Fruit fly (Drosophila melanogaster) whole organism, embryonic: Measurements from ENCODE around the gene mdu.

Experiments
- Asciz ChIP-seq: fragments of 200-800 bp; sonication (Bioruptor generic); optimal IDR thresholded peaks from 2 replicates; lab custom pipeline; 2017; ENCODE audit warnings: missing biosample characterization, mild to moderate bottlenecking, missing genetic modification characterization, missing genetic modification reagents
- Atf6 ChIP-seq: fragments of 200-800 bp; sonication (Bioruptor generic); IDR thresholded peaks from 2 replicates; pipeline ENCODE4 v1.3.6; 2022; ENCODE audit warnings: missing biosample characterization, missing genetic modification characterization
- CG10267 ChIP-seq: fragments of 200-800 bp; sonication (Bioruptor generic); optimal IDR thresholded peaks from 2 replicates; lab custom pipeline; 2018; ENCODE audit warnings: missing biosample characterization, mild to moderate bottlenecking, missing genetic modification characterization, moderate library complexity
- CG10321 ChIP-seq: fragments of 200-800 bp; sonication (Bioruptor generic); IDR thresholded peaks from 2 replicates; pipeline ENCODE4 v1.3.6; 2022; ENCODE audit warnings: missing biosample characterization, missing genetic modification characterization
- CG10543 ChIP-seq: fragments of 200-800 bp; sonication (Bioruptor generic); optimal IDR thresholded peaks from 3 replicates; lab custom pipeline; 2017; ENCODE audit warnings: missing biosample characterization, mild to moderate bottlenecking, missing genetic modification characterization, moderate library complexity
- CG10959 ChIP-seq: fragments of 200-800 bp; sonication (Bioruptor generic); IDR thresholded peaks from 2 replicates; pipeline ENCODE4 v1.3.6; 2022; ENCODE audit warnings: missing biosample characterization, missing genetic modification characterization
- CG11085 ChIP-seq: fragments of 200-800 bp; sonication (Bioruptor generic); IDR thresholded peaks from 2 replicates; pipeline ENCODE4 v1.3.6; 2022; ENCODE audit warnings: missing biosample characterization, missing genetic modification characterization
- CG11093 ChIP-seq: fragments of 200-800 bp; sonication (Bioruptor generic); IDR thresholded peaks from 3 replicates; pipeline ENCODE4 v1.3.6; 2022; ENCODE audit warnings: missing biosample characterization, missing genetic modification characterization
- CG11456 ChIP-seq: fragments of 200-800 bp; sonication (Bioruptor generic); IDR thresholded peaks from 3 replicates; pipeline ENCODE4 v1.3.6; 2022; ENCODE audit warnings: missing biosample characterization, missing genetic modification characterization
- CG12219 ChIP-seq: fragments of 200-800 bp; sonication (Bioruptor generic); optimal IDR thresholded peaks from 3 replicates; lab custom pipeline; 2018; ENCODE audit warnings: missing biosample characterization, mild to moderate bottlenecking, missing genetic modification characterization
- CG12744 ChIP-seq: fragments of 200-800 bp; sonication (Bioruptor generic); optimal IDR thresholded peaks from 2 replicates; lab custom pipeline; 2016; ENCODE audit warnings: missing biosample characterization, missing genetic modification characterization
- CG15479 ChIP-seq: fragments of 200-800 bp; sonication (Bioruptor generic); optimal IDR thresholded peaks from 3 replicates; lab custom pipeline; 2019; ENCODE audit warnings: missing biosample characterization, mild to moderate bottlenecking, missing genetic modification characterization, moderate library complexity
- CG1603 ChIP-seq: fragments of 200-800 bp; sonication (Bioruptor generic); optimal IDR thresholded peaks from 2 replicates; lab custom pipeline; 2019; ENCODE audit warnings: missing biosample characterization, mild to moderate bottlenecking, missing genetic modification characterization, moderate library complexity
- CG16863 ChIP-seq: fragments of 200-800 bp; sonication (Bioruptor generic); optimal IDR thresholded peaks from 3 replicates; lab custom pipeline; 2016; ENCODE audit warnings: missing biosample characterization, missing genetic modification characterization
- CG1792 ChIP-seq: fragments of 200-800 bp; sonication (Bioruptor generic); optimal IDR thresholded peaks from 2 replicates; lab custom pipeline; 2016; ENCODE audit warnings: missing biosample characterization, missing genetic modification characterization
- CG2120 ChIP-seq: fragments of 200-800 bp; sonication (Bioruptor generic); optimal IDR thresholded peaks from 3 replicates; lab custom pipeline; 2016; ENCODE audit warnings: missing biosample characterization, missing genetic modification characterization
- CG3065 ChIP-seq: fragments of 200-800 bp; sonication (Bioruptor generic); optimal IDR thresholded peaks from 2 replicates; lab custom pipeline; 2016; ENCODE audit warnings: missing biosample characterization, missing genetic modification characterization
- CG3281 ChIP-seq: fragments of 200-800 bp; sonication (Bioruptor generic); optimal IDR thresholded peaks from 3 replicates; lab custom pipeline; 2017; ENCODE audit warnings: missing biosample characterization, mild to moderate bottlenecking, missing genetic modification characterization
- CG33557 ChIP-seq: fragments of 200-800 bp; sonication (Bioruptor generic); optimal IDR thresholded peaks from 2 replicates; lab custom pipeline; 2019; ENCODE audit warnings: missing biosample characterization, mild to moderate bottlenecking, missing genetic modification characterization, moderate library complexity
- CG4820 ChIP-seq: fragments of 200-800 bp; sonication (Bioruptor generic); optimal IDR thresholded peaks from 3 replicates; lab custom pipeline; 2016; ENCODE audit warnings: missing biosample characterization, missing genetic modification characterization
- CG6175 ChIP-seq: fragments of 200-800 bp; sonication (Bioruptor generic); IDR thresholded peaks from 3 replicates; pipeline ENCODE4 v1.3.6; 2022; ENCODE audit warnings: missing biosample characterization, missing genetic modification characterization
- CG6683 ChIP-seq: fragments of 200-800 bp; sonication (Bioruptor generic); optimal IDR thresholded peaks from 2 replicates; lab custom pipeline; 2017; ENCODE audit warnings: missing biosample characterization, mild to moderate bottlenecking, missing genetic modification characterization, missing genetic modification reagents
- CG9727 ChIP-seq: fragments of 200-800 bp; sonication (Bioruptor generic); optimal IDR thresholded peaks from 3 replicates; lab custom pipeline; 2017; ENCODE audit warnings: missing biosample characterization, mild to moderate bottlenecking, missing genetic modification characterization
- Fer3 ChIP-seq: fragments of 200-800 bp; sonication (Bioruptor generic); optimal IDR thresholded peaks from 2 replicates; lab custom pipeline; 2018; ENCODE audit warnings: missing biosample characterization, mild to moderate bottlenecking, missing genetic modification characterization, moderate library complexity
- H15 ChIP-seq: fragments of 200-800 bp; sonication (Bioruptor generic); IDR thresholded peaks from 3 replicates; pipeline ENCODE4 v1.3.6; 2022; ENCODE audit warnings: missing biosample characterization, missing genetic modification characterization
- H2.0 ChIP-seq: fragments of 200-800 bp; sonication (Bioruptor generic); IDR thresholded peaks from 2 replicates; pipeline ENCODE4 v1.3.6; 2022; ENCODE audit warnings: missing biosample characterization, missing genetic modification characterization
- HLH3B ChIP-seq: fragments of 200-800 bp; sonication (Bioruptor generic); IDR thresholded peaks from 2 replicates; pipeline ENCODE4 v1.3.6; 2022; ENCODE audit warnings: missing biosample characterization, missing genetic modification characterization
- HLH4C ChIP-seq: fragments of 200-800 bp; sonication (Bioruptor generic); IDR thresholded peaks from 3 replicates; pipeline ENCODE4 v1.3.6; 2022; ENCODE audit warnings: missing biosample characterization, missing genetic modification characterization; ENCODE audit not compliant: partially characterized antibody
- NC2α ChIP-seq: fragments of 200-800 bp; sonication (Bioruptor generic); optimal IDR thresholded peaks from 2 replicates; lab custom pipeline; 2016; ENCODE audit warnings: missing biosample characterization, missing genetic modification characterization
- Nf-YA ChIP-seq: fragments of 200-800 bp; sonication (Bioruptor generic); IDR thresholded peaks from 2 replicates; pipeline ENCODE4 v1.3.6; 2022; ENCODE audit warnings: missing biosample characterization, missing genetic modification characterization
- NfI ChIP-seq: fragments of 200-800 bp; sonication (Bioruptor generic); optimal IDR thresholded peaks from 3 replicates; lab custom pipeline; 2018; ENCODE audit warnings: missing biosample characterization, mild to moderate bottlenecking, missing genetic modification characterization, moderate library complexity
- abd-A ChIP-seq: fragments of 200-800 bp; sonication (Bioruptor generic); optimal IDR thresholded peaks from 3 replicates; lab custom pipeline; 2019; ENCODE audit warnings: missing biosample characterization, mild to moderate bottlenecking, missing genetic modification characterization, moderate library complexity
- ara ChIP-seq: fragments of 200-800 bp; sonication (Bioruptor generic); IDR thresholded peaks from 2 replicates; pipeline ENCODE4 v1.3.6; 2022; ENCODE audit warnings: missing biosample characterization, missing genetic modification characterization
- cg ChIP-seq: fragments of 200-800 bp; sonication (Bioruptor generic); optimal IDR thresholded peaks from 3 replicates; lab custom pipeline; 2019; ENCODE audit warnings: missing biosample characterization, mild to moderate bottlenecking, missing genetic modification characterization, moderate library complexity
- chif ChIP-seq, 2 experiments: fragments of 200-800 bp; sonication (Bioruptor generic); optimal IDR thresholded peaks; 3 replicates each; lab custom pipeline; 2016; ENCODE audit warnings: missing biosample characterization in 2 of 2, missing genetic modification characterization in 2 of 2
- chinmo ChIP-seq: fragments of 200-800 bp; sonication (Bioruptor generic); IDR thresholded peaks from 4 replicates; pipeline ENCODE4 v1.3.6; 2022; ENCODE audit warnings: missing biosample characterization, missing genetic modification characterization; ENCODE audit not compliant: partially characterized antibody
- cwo ChIP-seq: fragments of 200-800 bp; sonication (Bioruptor generic); optimal IDR thresholded peaks from 3 replicates; lab custom pipeline; 2017; ENCODE audit warnings: missing biosample characterization, missing genetic modification characterization, mild to moderate bottlenecking, moderate library complexity, missing genetic modification reagents
- dan ChIP-seq: fragments of 200-800 bp; sonication (Bioruptor generic); IDR thresholded peaks from 2 replicates; pipeline ENCODE4 v1.3.6; 2022; ENCODE audit warnings: missing biosample characterization, missing genetic modification characterization
- dysf ChIP-seq: fragments of 200-800 bp; sonication (Bioruptor generic); IDR thresholded peaks from 3 replicates; pipeline ENCODE4 v1.3.6; 2022; ENCODE audit warnings: missing biosample characterization, missing genetic modification characterization
- fd3F ChIP-seq: fragments of 200-800 bp; sonication (Bioruptor generic); optimal IDR thresholded peaks from 2 replicates; lab custom pipeline; 2018; ENCODE audit warnings: missing biosample characterization, mild to moderate bottlenecking, missing genetic modification characterization, moderate library complexity
- fd64A ChIP-seq: fragments of 200-800 bp; sonication (Bioruptor generic); optimal IDR thresholded peaks from 3 replicates; lab custom pipeline; 2018; ENCODE audit warnings: missing biosample characterization, mild to moderate bottlenecking, missing genetic modification characterization
- gcm ChIP-seq: fragments of 200-800 bp; sonication (Bioruptor generic); optimal IDR thresholded peaks from 2 replicates; lab custom pipeline; 2019; ENCODE audit warnings: missing biosample characterization, mild to moderate bottlenecking, missing genetic modification characterization, moderate library complexity
- grau ChIP-seq: fragments of 200-800 bp; optimal IDR thresholded peaks from 3 replicates; lab custom pipeline; 2019; ENCODE audit warnings: missing biosample characterization, mild to moderate bottlenecking, missing genetic modification characterization, moderate library complexity
- ham ChIP-seq: fragments of 200-800 bp; sonication (Bioruptor generic); IDR thresholded peaks from 2 replicates; pipeline ENCODE4 v1.3.6; 2022; ENCODE audit warnings: missing biosample characterization, missing genetic modification characterization
- hkb ChIP-seq, 2 experiments: fragments of 200-800 bp in 1 of 2; fragments of >200 bp in 1 of 2; sonication (Bioruptor generic) in 1 of 2; IDR thresholded peaks in 1 of 2; optimal IDR thresholded peaks in 1 of 2; 2 replicates each; pipeline versions ENCODE4 v1.3.6 to Lab custom; 2017 to 2022; ENCODE audit warnings: missing biosample characterization in 1 of 2, missing genetic modification characterization in 1 of 2
- nerfin-2 ChIP-seq: fragments of 200-800 bp; sonication (Bioruptor generic); IDR thresholded peaks from 2 replicates; pipeline ENCODE4 v1.3.6; 2022; ENCODE audit warnings: missing biosample characterization, missing genetic modification characterization; ENCODE audit not compliant: partially characterized antibody
- repo ChIP-seq: fragments of 200-800 bp; sonication (Bioruptor generic); optimal IDR thresholded peaks from 2 replicates; lab custom pipeline; 2016; ENCODE audit warnings: missing biosample characterization, missing genetic modification characterization
- row ChIP-seq: fragments of 200-800 bp; sonication (Bioruptor generic); IDR thresholded peaks from 3 replicates; pipeline ENCODE4 v1.3.6; 2022; ENCODE audit warnings: missing biosample characterization, missing genetic modification characterization
- sisA ChIP-seq: fragments of 200-800 bp; sonication (Bioruptor generic); IDR thresholded peaks from 2 replicates; pipeline ENCODE4 v1.3.6; 2022; ENCODE audit warnings: missing biosample characterization, missing genetic modification characterization
- slbo ChIP-seq: fragments of 200-800 bp; sonication (Bioruptor generic); IDR thresholded peaks from 2 replicates; pipeline ENCODE4 v1.3.6; 2022; ENCODE audit warnings: missing biosample characterization, missing genetic modification characterization
- unpg ChIP-seq: fragments of 200-800 bp; sonication (Bioruptor generic); optimal IDR thresholded peaks from 3 replicates; lab custom pipeline; 2018; ENCODE audit warnings: missing biosample characterization, mild to moderate bottlenecking, missing genetic modification characterization, moderate library complexity

The mdu gene

dm6 chrX:12547657-12548056 lies 50.7 kb downstream of the mdu start (continued):
- no peak for TF ChIP-seq CG11085 (GFP tag; lab: Robert Waterston, UW)
- TF ChIP-seq HLH3B (GFP tag; lab: Robert Waterston, UW) = peak; percentile 19; the same call in 1 of the 2 replicates
- no peak for TF ChIP-seq gcm (GFP tag; lab: Kevin White, UChicago)
- TF ChIP-seq ara (GFP tag; lab: Robert Waterston, UW) = 0 out of 2 replicates have a peak, but pooled peaks have one; percentile 9
- TF ChIP-seq grau (tag; lab: Kevin White, UChicago) = peak; percentile 46
- no peak for TF ChIP-seq CG11093 (GFP tag; lab: Robert Waterston, UW)
- peak; percentile 42 for TF ChIP-seq unpg (GFP tag; lab: Kevin White, UChicago)
- no peak for TF ChIP-seq HLH4C
- no peak for TF ChIP-seq chinmo (GFP tag; lab: Robert Waterston, UW)
- no peak for TF ChIP-seq CG4820
- TF ChIP-seq CG2120 = peak; percentile 49
- TF ChIP-seq cg (GFP tag; lab: Kevin White, UChicago) = no peak
- TF ChIP-seq ham (GFP tag; lab: Robert Waterston, UW) = no peak
- TF ChIP-seq NfI (GFP tag; lab: Kevin White, UChicago) = peak; percentile 47
- no peak for TF ChIP-seq NC2α (GFP tag; lab: Kevin White, UChicago)
- no peak for TF ChIP-seq CG9727 (GFP tag; lab: Kevin White, UChicago)
- TF ChIP-seq CG3065 (GFP tag; lab: Kevin White, UChicago) = no peak
- TF ChIP-seq abd-A (tag; lab: Kevin White, UChicago) = no peak
- peak; percentile 23 for TF ChIP-seq CG10543 (GFP tag; lab: Kevin White, UChicago)
- TF ChIP-seq hkb (optimal IDR thresholded peaks at IDR 0.05; lab: Kevin White, UChicago) = no peak
- TF ChIP-seq hkb (GFP tag; IDR thresholded peaks at IDR 0.05; lab: Robert Waterston, UW) = peak; percentile 68
- no peak for TF ChIP-seq CG10959 (GFP tag; lab: Robert Waterston, UW)
- TF ChIP-seq row (GFP tag; lab: Robert Waterston, UW) = peak; percentile 74
- TF ChIP-seq Atf6 (GFP tag; lab: Robert Waterston, UW) = 0 out of 2 replicates have a peak, but pooled peaks have one; percentile 34
- peak; percentile 13 for TF ChIP-seq Asciz (GFP tag; lab: Kevin White, UChicago)
- no peak for TF ChIP-seq CG6175 (GFP tag; lab: Robert Waterston, UW)
- no peak for TF ChIP-seq CG15479
- TF ChIP-seq CG11456 (GFP tag; lab: Robert Waterston, UW) = no peak
- no peak for TF ChIP-seq CG1603
- no peak for TF ChIP-seq CG16863 (GFP tag; lab: Kevin White, UChicago)
- TF ChIP-seq CG33557 (GFP tag; lab: Kevin White, UChicago) = no peak
- no peak for TF ChIP-seq Nf-YA (GFP tag; lab: Robert Waterston, UW)
- TF ChIP-seq sisA (GFP tag; lab: Robert Waterston, UW) = peak; percentile 53
- TF ChIP-seq dan (GFP tag; lab: Robert Waterston, UW) = no peak
- TF ChIP-seq repo (GFP tag; lab: Kevin White, UChicago) = no peak
- TF ChIP-seq CG10267 = peak; percentile 29
- TF ChIP-seq CG12219 (GFP tag; lab: Kevin White, UChicago) = peak; percentile 40
- TF ChIP-seq CG10321 (GFP tag; lab: Robert Waterston, UW) = no peak
- peak; percentile 16 to 53 for TF ChIP-seq chif (GFP tag; optimal IDR thresholded peaks at IDR 0.05; lab: Kevin White, UChicago)
- peak; percentile 31 for TF ChIP-seq fd3F (GFP tag; lab: Kevin White, UChicago)
- TF ChIP-seq fd64A (GFP tag; lab: Kevin White, UChicago) = no peak
- no peak for TF ChIP-seq CG12744
- TF ChIP-seq CG1792 (GFP tag; lab: Kevin White, UChicago) = no peak
- no peak for TF ChIP-seq nerfin-2 (GFP tag; lab: Robert Waterston, UW)
- TF ChIP-seq cwo (GFP tag; lab: Kevin White, UChicago) = no peak
- TF ChIP-seq Fer3 (tag; lab: Kevin White, UChicago) = peak; percentile 37
- peak; percentile 29 for TF ChIP-seq CG3281 (GFP tag; lab: Kevin White, UChicago)
- TF ChIP-seq CG6683 (GFP tag; lab: Kevin White, UChicago) = no peak
- TF ChIP-seq dysf (GFP tag; lab: Robert Waterston, UW) = peak; percentile 44; the same call in 1 of the 3 replicates
- peak; percentile 55 for TF ChIP-seq slbo (GFP tag; lab: Robert Waterston, UW)
- no peak for TF ChIP-seq H15 (GFP tag; lab: Robert Waterston, UW)
- no peak for TF ChIP-seq H2.0
